Fruit fly (Drosophila melanogaster) whole organism, embryonic: Measurements from ENCODE around the gene CG11378.
A peak's percentile ranks its signal among the peaks of the same experiment; 100 is the strongest.

Experiments used
- CG10959 ChIP-seq: fragments of 200-800 bp; sonication (Bioruptor generic); IDR thresholded peaks from 2 replicates; pipeline ENCODE4 v1.3.6; 2022; ENCODE audit warnings: missing biosample characterization, missing genetic modification characterization
- CG10979 ChIP-seq: fragments of 200-800 bp; sonication (Bioruptor generic); optimal IDR thresholded peaks from 2 replicates; lab custom pipeline; 2018; ENCODE audit warnings: missing biosample characterization, mild to moderate bottlenecking, missing genetic modification characterization, moderate library complexity
- CG11085 ChIP-seq: fragments of 200-800 bp; sonication (Bioruptor generic); IDR thresholded peaks from 2 replicates; pipeline ENCODE4 v1.3.6; 2022; ENCODE audit warnings: missing biosample characterization, missing genetic modification characterization
- CG11560 ChIP-seq: fragments of 200-800 bp; sonication (Bioruptor generic); IDR thresholded peaks from 3 replicates; pipeline ENCODE4 v1.3.6; 2022; ENCODE audit warnings: missing biosample characterization, missing genetic modification characterization
- CG13287 ChIP-seq: fragments of 200-800 bp; sonication (Bioruptor generic); IDR thresholded peaks from 2 replicates; pipeline ENCODE4 v1.3.6; 2022; ENCODE audit warnings: missing biosample characterization, missing genetic modification characterization; ENCODE audit not compliant: partially characterized antibody
- CG14710 ChIP-seq: fragments of 200-800 bp; sonication (Bioruptor generic); optimal IDR thresholded peaks from 3 replicates; lab custom pipeline; 2019; ENCODE audit warnings: missing biosample characterization, mild to moderate bottlenecking, missing genetic modification characterization, moderate library complexity
- CG17829 ChIP-seq: fragments of 200-800 bp; optimal IDR thresholded peaks from 2 replicates; lab custom pipeline; 2019; ENCODE audit warnings: missing biosample characterization, mild to moderate bottlenecking, missing genetic modification characterization, moderate library complexity
- CG8478 ChIP-seq: fragments of >200 bp; optimal IDR thresholded peaks from 2 replicates; lab custom pipeline; 2018
- CTCF ChIP-seq: fragments of 200-800 bp; sonication (Bioruptor generic); optimal IDR thresholded peaks from 2 replicates; lab custom pipeline; 2017; ENCODE audit warnings: missing biosample characterization, mild to moderate bottlenecking, missing genetic modification characterization, moderate library complexity
- D19A ChIP-seq: fragments of 200-800 bp; optimal IDR thresholded peaks from 3 replicates; lab custom pipeline; 2019; ENCODE audit warnings: missing biosample characterization, mild to moderate bottlenecking, missing genetic modification characterization, moderate library complexity
- D19B ChIP-seq: fragments of 200-800 bp; sonication (Bioruptor generic); optimal IDR thresholded peaks from 2 replicates; lab custom pipeline; 2017; ENCODE audit warnings: missing biosample characterization, mild to moderate bottlenecking, missing genetic modification characterization
- Dfd ChIP-seq, 2 experiments: fragments of >200 bp; optimal IDR thresholded peaks; 2 replicates each; lab custom pipeline; 2017; ENCODE audit warnings: missing biosample characterization in 2 of 2, missing genetic modification characterization in 2 of 2
- E2f1 ChIP-seq: fragments of 200-800 bp; sonication (Bioruptor generic); IDR thresholded peaks from 2 replicates; pipeline ENCODE4 v1.3.6; 2022; ENCODE audit warnings: missing biosample characterization, missing genetic modification characterization
- Kr ChIP-seq: fragments of 200-800 bp; sonication (Bioruptor generic); optimal IDR thresholded peaks from 2 replicates; lab custom pipeline; 2017; ENCODE audit warnings: missing biosample characterization, mild to moderate bottlenecking, missing genetic modification characterization
- Opbp ChIP-seq: fragments of 200-800 bp; sonication (Bioruptor generic); IDR thresholded peaks from 3 replicates; pipeline ENCODE4 v1.3.6; 2022; ENCODE audit warnings: missing biosample characterization, missing genetic modification characterization; ENCODE audit not compliant: partially characterized antibody
- PHDP ChIP-seq: fragments of 200-800 bp; sonication (Bioruptor generic); optimal IDR thresholded peaks from 3 replicates; lab custom pipeline; 2018; ENCODE audit warnings: missing biosample characterization, mild to moderate bottlenecking, missing genetic modification characterization, moderate library complexity
- Xbp1 ChIP-seq: fragments of 200-800 bp; sonication (Bioruptor generic); optimal IDR thresholded peaks from 3 replicates; lab custom pipeline; 2016; ENCODE audit warnings: missing biosample characterization, mild to moderate bottlenecking, missing genetic modification characterization
- bbx ChIP-seq: fragments of 200-800 bp; sonication (Bioruptor generic); IDR thresholded peaks from 2 replicates; pipeline ENCODE4 v1.3.6; 2022; ENCODE audit warnings: missing biosample characterization, missing genetic modification characterization; ENCODE audit not compliant: partially characterized antibody
- cas ChIP-seq: fragments of 200-800 bp; sonication (Bioruptor generic); IDR thresholded peaks from 2 replicates; pipeline ENCODE4 v1.3.6; 2022; ENCODE audit warnings: missing biosample characterization, missing genetic modification characterization
- crc ChIP-seq: fragments of 200-800 bp; sonication (Bioruptor generic); optimal IDR thresholded peaks from 2 replicates; lab custom pipeline; 2016; ENCODE audit warnings: missing biosample characterization, missing genetic modification characterization
- crp ChIP-seq, 2 experiments: fragments of 200-800 bp; sonication (Bioruptor generic); optimal IDR thresholded peaks; 2 replicates in 1 of 2; 3 replicates in 1 of 2; lab custom pipeline; 2017; ENCODE audit warnings: missing biosample characterization in 2 of 2, missing genetic modification characterization in 2 of 2, mild to moderate bottlenecking in 1 of 2, moderate library complexity in 1 of 2
- danr ChIP-seq: fragments of 200-800 bp; sonication (Bioruptor generic); IDR thresholded peaks from 2 replicates; pipeline ENCODE4 v1.3.6; 2022; ENCODE audit warnings: missing biosample characterization, missing genetic modification characterization
- eve ChIP-seq, 2 experiments: fragments of >200 bp; optimal IDR thresholded peaks; 2 replicates each; lab custom pipeline; 2017; ENCODE audit warnings: missing biosample characterization in 2 of 2, missing genetic modification characterization in 2 of 2
- ftz-f1 ChIP-seq: fragments of 200-800 bp; sonication (Bioruptor generic); optimal IDR thresholded peaks from 2 replicates; lab custom pipeline; 2016; ENCODE audit warnings: missing biosample characterization, missing genetic modification characterization
- her ChIP-seq: fragments of 200-800 bp; sonication (Bioruptor generic); optimal IDR thresholded peaks from 2 replicates; lab custom pipeline; 2016; ENCODE audit warnings: missing biosample characterization, missing genetic modification characterization
- klu ChIP-seq: fragments of 200-800 bp; sonication (Bioruptor generic); IDR thresholded peaks from 2 replicates; pipeline ENCODE4 v1.3.6; 2022; ENCODE audit warnings: missing biosample characterization, missing genetic modification characterization
- kni ChIP-seq: fragments of 200-800 bp; sonication (Bioruptor generic); optimal IDR thresholded peaks from 3 replicates; lab custom pipeline; 2017; ENCODE audit warnings: mild to moderate bottlenecking, missing biosample characterization, missing genetic modification reagents, missing genetic modification characterization
- mld ChIP-seq: fragments of 200-800 bp; sonication (Bioruptor generic); IDR thresholded peaks from 3 replicates; pipeline ENCODE4 v1.3.6; 2022; ENCODE audit warnings: missing biosample characterization, missing genetic modification characterization; ENCODE audit not compliant: partially characterized antibody
- nerfin-2 ChIP-seq: fragments of 200-800 bp; sonication (Bioruptor generic); IDR thresholded peaks from 2 replicates; pipeline ENCODE4 v1.3.6; 2022; ENCODE audit warnings: missing biosample characterization, missing genetic modification characterization; ENCODE audit not compliant: partially characterized antibody
- pan ChIP-seq, 4 experiments: fragments of >200 bp in 3 of 4; fragments of 200-800 bp in 1 of 4; sonication (Bioruptor generic) in 1 of 4; optimal IDR thresholded peaks in 3 of 4; IDR thresholded peaks in 1 of 4; 2 replicates each; pipeline versions ENCODE4 v1.3.6 to Lab custom; 2017 to 2022; ENCODE audit warnings: missing biosample characterization in 2 of 4, missing genetic modification characterization in 2 of 4, mixed read lengths in 1 of 4
- phol ChIP-seq: fragments of 200-800 bp; sonication (Bioruptor generic); optimal IDR thresholded peaks from 3 replicates; lab custom pipeline; 2018; ENCODE audit warnings: missing biosample characterization, mild to moderate bottlenecking, missing genetic modification characterization, moderate library complexity
- pum ChIP-seq: fragments of 200-800 bp; sonication (Bioruptor generic); optimal IDR thresholded peaks from 2 replicates; lab custom pipeline; 2016; ENCODE audit warnings: missing biosample characterization, missing genetic modification characterization
- ranshi ChIP-seq: fragments of 200-800 bp; sonication (Bioruptor generic); IDR thresholded peaks from 2 replicates; pipeline ENCODE4 v1.3.6; 2022; ENCODE audit warnings: missing biosample characterization, missing genetic modification characterization
- row ChIP-seq: fragments of 200-800 bp; sonication (Bioruptor generic); IDR thresholded peaks from 3 replicates; pipeline ENCODE4 v1.3.6; 2022; ENCODE audit warnings: missing biosample characterization, missing genetic modification characterization
- sim ChIP-seq: fragments of 200-800 bp; sonication (Bioruptor generic); IDR thresholded peaks from 2 replicates; pipeline ENCODE4 v1.3.6; 2022; ENCODE audit warnings: missing biosample characterization, missing genetic modification characterization
- slou ChIP-seq: fragments of 200-800 bp; sonication (Bioruptor generic); optimal IDR thresholded peaks from 3 replicates; lab custom pipeline; 2016; ENCODE audit warnings: missing biosample characterization, missing genetic modification characterization
- sna ChIP-seq: fragments of 200-800 bp; sonication (Bioruptor generic); IDR thresholded peaks from 2 replicates; pipeline ENCODE4 v1.3.6; 2022; ENCODE audit warnings: missing biosample characterization, missing genetic modification characterization; ENCODE audit not compliant: partially characterized antibody

Gene CG11378

dm6 chrX:1181320-1181719 lies 10.7 kb downstream of the CG11378 start, which contains the start of gene CG14627:
Gene CG14627, plus strand, starts transcription at chrX:1181620.
- TF ChIP-seq mld (no peak), eve (GFP tag; optimal IDR thresholded peaks at IDR 0.05; lab: Kevin White, UChicago) (no peak), danr (GFP tag; lab: Robert Waterston, UW) (no peak)

dm6 chrX:1183742-1184141 lies 13.1 kb downstream of the CG11378 start:
- TF ChIP-seq row (peak; percentile 49), D19A (tag; lab: Kevin White, UChicago) (peak; percentile 94), kni (no peak), CTCF (no peak), sna (GFP tag; lab: Robert Waterston, UW) (no peak), Kr (GFP tag; lab: Kevin White, UChicago) (no peak), Xbp1 (GFP tag; lab: Kevin White, UChicago) (no peak), sim (GFP tag; lab: Robert Waterston, UW) (no peak), ftz-f1 (no peak), CG17829 (no peak)
- TF ChIP-seq, all 482 proteins: peak for 2

- TF ChIP-seq bbx (no peak), D19B (GFP tag; lab: Kevin White, UChicago) (no peak), CG8478 (lab: Kevin White, UChicago) (no peak), CG14710 (tag; lab: Kevin White, UChicago) (no peak), CG10959 (GFP tag; lab: Robert Waterston, UW) (no peak), slou (GFP tag; lab: Kevin White, UChicago) (no peak), CG11085 (no peak), nerfin-2 (GFP tag; lab: Robert Waterston, UW) (no peak), CG11560 (tag; lab: Robert Waterston, UW) (no peak), crp (GFP tag; optimal IDR thresholded peaks at IDR 0.05; lab: Kevin White, UChicago) (no peak), Opbp (GFP tag; lab: Robert Waterston, UW) (no peak), ranshi (GFP tag; lab: Robert Waterston, UW) (no peak)
Observed at dm6 chrX:1184478-1184877, 13.8 kb downstream of the CG11378 start, which contains the start of gene CG14626. Gene CG14626, plus strand, starts transcription at chrX:1184778.

dm6 chrX:1191008-1191407 lies 20.4 kb downstream of the CG11378 start, which contains the start of gene CG11380:
Gene CG11380, plus strand, starts transcription at chrX:1191308.
- no peak for TF ChIP-seq PHDP
- no peak for TF ChIP-seq E2f1 (GFP tag; lab: Robert Waterston, UW)
- TF ChIP-seq CG13287 (GFP tag; lab: Robert Waterston, UW), result no peak
- TF ChIP-seq klu (GFP tag; lab: Robert Waterston, UW), result no peak
- no peak for TF ChIP-seq phol (tag; lab: Kevin White, UChicago)
- no peak for TF ChIP-seq pum (GFP tag; lab: Kevin White, UChicago)
- no peak for TF ChIP-seq Dfd (GFP tag; optimal IDR thresholded peaks at IDR 0.05; lab: Kevin White, UChicago)
- no peak for TF ChIP-seq crc (GFP tag; lab: Kevin White, UChicago)
- no peak for TF ChIP-seq her (GFP tag; lab: Kevin White, UChicago)
- no peak for TF ChIP-seq CG10979 (tag; lab: Kevin White, UChicago)
- TF ChIP-seq cas (GFP tag; lab: Robert Waterston, UW), result no peak
- TF ChIP-seq pan (optimal IDR thresholded peaks at IDR 0.05; lab: Kevin White, UChicago), result no peak
- TF ChIP-seq pan (GFP tag; optimal IDR thresholded peaks at IDR 0.05 in 1 of 2, IDR thresholded peaks at IDR 0.05 in 1 of 2), result no peak
